Worm (Caenorhabditis elegans) whole organism, midembryonic: ENCODE measurements around the gene srz-16.

Source experiments
- T22C8.4 ChIP-seq: fragments of 200-800 bp; sonication (Bioruptor generic); IDR thresholded peaks from 2 replicates; pipeline ENCODE4 v1.3.6; 2022; ENCODE audit warnings: missing genetic modification characterization, missing compliant biosample characterization
- cog-1 ChIP-seq: sonication (generic microtip); optimal IDR thresholded peaks from 2 replicates; lab custom pipeline; 2016; ENCODE audit warnings: missing genetic modification characterization, missing compliant biosample characterization
- flt-1 ChIP-seq: fragments of 200-800 bp; sonication (Bioruptor generic); IDR thresholded peaks from 2 replicates; pipeline ENCODE4 v1.3.6; 2022; ENCODE audit warnings: missing genetic modification characterization, missing compliant biosample characterization
- ref-1 ChIP-seq: fragments of 200-800 bp; sonication (Bioruptor generic); conservative IDR thresholded peaks from 2 replicates; pipeline ENCODE4 v1.3.6; 2022; ENCODE audit warnings: missing genetic modification reagents, missing genetic modification characterization, missing compliant biosample characterization
- ztf-23 ChIP-seq: fragments of 200-800 bp; sonication (Bioruptor generic); IDR thresholded peaks from 2 replicates; pipeline ENCODE4 v1.3.6; 2022; ENCODE audit warnings: missing genetic modification reagents, missing genetic modification characterization, missing compliant biosample characterization
- ztf-29 ChIP-seq: fragments of 200-800 bp; sonication (Bioruptor generic); IDR thresholded peaks from 2 replicates; pipeline ENCODE4 v1.3.6; 2022; ENCODE audit warnings: missing genetic modification reagents, missing genetic modification characterization, missing compliant biosample characterization

ce11 chrV:20142285-20142684, 44.2 kb downstream of the srz-16 start, which contains the start of gene Y113G7A.12:
- TF ChIP-seq ztf-29 (GFP tag; lab: Robert Waterston, UW) (no peak), ref-1 (GFP tag; lab: Robert Waterston, UW) (no peak), T22C8.4 (GFP tag; lab: Robert Waterston, UW) (no peak), flt-1 (no peak), cog-1 (tag; lab: Kevin White, UChicago) (no peak), ztf-23 (GFP tag; lab: Robert Waterston, UW) (no peak)
